Fruit fly (Drosophila melanogaster) whole organism, embryonic: Measurements from ENCODE around the gene CG43273.

Source experiments
- CG15073 ChIP-seq: fragments of 200-800 bp; sonication (Bioruptor generic); optimal IDR thresholded peaks from 2 replicates; lab custom pipeline; 2016; ENCODE audit warnings: missing biosample characterization, missing genetic modification characterization
- CG1529 ChIP-seq: fragments of 200-800 bp; sonication (Bioruptor generic); optimal IDR thresholded peaks from 3 replicates; lab custom pipeline; 2018; ENCODE audit warnings: missing biosample characterization, missing genetic modification characterization
- CG15514 ChIP-seq: fragments of 200-800 bp; sonication (Bioruptor generic); optimal IDR thresholded peaks from 3 replicates; lab custom pipeline; 2017; ENCODE audit warnings: missing biosample characterization, missing genetic modification characterization, mild to moderate bottlenecking, moderate library complexity, missing genetic modification reagents
- CG17912 ChIP-seq: fragments of 200-800 bp; sonication (Bioruptor generic); optimal IDR thresholded peaks from 2 replicates; lab custom pipeline; 2018; ENCODE audit warnings: missing biosample characterization, mild to moderate bottlenecking, missing genetic modification characterization
- CG18476 ChIP-seq: fragments of 200-800 bp; sonication (Bioruptor generic); optimal IDR thresholded peaks from 2 replicates; lab custom pipeline; 2016; ENCODE audit warnings: missing biosample characterization, mild to moderate bottlenecking, missing genetic modification characterization
- CG3281 ChIP-seq: fragments of 200-800 bp; sonication (Bioruptor generic); optimal IDR thresholded peaks from 3 replicates; lab custom pipeline; 2017; ENCODE audit warnings: missing biosample characterization, mild to moderate bottlenecking, missing genetic modification characterization
- CG3838 ChIP-seq: fragments of 200-800 bp; sonication (Bioruptor generic); optimal IDR thresholded peaks from 3 replicates; lab custom pipeline; 2016; ENCODE audit warnings: missing biosample characterization, missing genetic modification characterization
- CG3995 ChIP-seq: fragments of 200-800 bp; sonication (Bioruptor generic); optimal IDR thresholded peaks from 3 replicates; lab custom pipeline; 2016; ENCODE audit warnings: missing biosample characterization, missing genetic modification characterization
- CG4282 ChIP-seq: fragments of 200-800 bp; sonication (Bioruptor generic); optimal IDR thresholded peaks from 2 replicates; lab custom pipeline; 2016; ENCODE audit warnings: missing biosample characterization, missing genetic modification characterization
- CG6654 ChIP-seq: fragments of 200-800 bp; sonication (Bioruptor generic); optimal IDR thresholded peaks from 2 replicates; lab custom pipeline; 2017; ENCODE audit warnings: missing biosample characterization, mild to moderate bottlenecking, missing genetic modification characterization
- CG8944 ChIP-seq: fragments of 200-800 bp; sonication (Bioruptor generic); optimal IDR thresholded peaks from 3 replicates; lab custom pipeline; 2016; ENCODE audit warnings: missing biosample characterization, missing genetic modification characterization
- CHES-1-like ChIP-seq: fragments of 200-800 bp; sonication (Bioruptor generic); optimal IDR thresholded peaks from 2 replicates; lab custom pipeline; 2016; ENCODE audit warnings: missing biosample characterization, missing genetic modification characterization
- CoRest ChIP-seq: fragments of 200-800 bp; sonication (Bioruptor generic); optimal IDR thresholded peaks from 3 replicates; lab custom pipeline; 2018; ENCODE audit warnings: missing biosample characterization, mild to moderate bottlenecking, missing genetic modification characterization, moderate library complexity
- D19A ChIP-seq: fragments of 200-800 bp; optimal IDR thresholded peaks from 3 replicates; lab custom pipeline; 2019; ENCODE audit warnings: missing biosample characterization, mild to moderate bottlenecking, missing genetic modification characterization, moderate library complexity
- Dp ChIP-seq: fragments of 200-800 bp; sonication (Bioruptor generic); optimal IDR thresholded peaks from 2 replicates; lab custom pipeline; 2018; ENCODE audit warnings: missing biosample characterization, mild to moderate bottlenecking, missing genetic modification characterization, moderate library complexity
- Dref ChIP-seq: fragments of 200-800 bp; sonication (Bioruptor generic); IDR thresholded peaks from 2 replicates; pipeline ENCODE4 v1.3.6; 2022; ENCODE audit warnings: missing biosample characterization, missing genetic modification characterization
- E2f2 ChIP-seq: fragments of 200-800 bp; sonication (Bioruptor generic); IDR thresholded peaks from 2 replicates; pipeline ENCODE4 v1.3.6; 2022; ENCODE audit warnings: missing biosample characterization, missing genetic modification characterization
- Elba2 ChIP-seq: fragments of 200-800 bp; sonication (Bioruptor generic); optimal IDR thresholded peaks from 3 replicates; lab custom pipeline; 2016; ENCODE audit warnings: missing biosample characterization, missing genetic modification characterization
- Hey ChIP-seq: fragments of 200-800 bp; sonication (Bioruptor generic); optimal IDR thresholded peaks from 3 replicates; lab custom pipeline; 2018; ENCODE audit warnings: missing biosample characterization, mild to moderate bottlenecking, missing genetic modification characterization
- Jarid2 ChIP-seq: fragments of 200-800 bp; sonication (Bioruptor generic); optimal IDR thresholded peaks from 3 replicates; lab custom pipeline; 2017; ENCODE audit warnings: mild to moderate bottlenecking, missing biosample characterization, missing genetic modification reagents, missing genetic modification characterization
- Med ChIP-seq: fragments of 200-800 bp; sonication (Bioruptor generic); peaks from one replicate; lab custom pipeline; 2016; ENCODE audit warnings: missing biosample characterization, missing genetic modification characterization, mild to moderate bottlenecking, inconsistent platforms, moderate library complexity
- NFAT ChIP-seq: fragments of 200-800 bp; sonication (Bioruptor generic); IDR thresholded peaks from 2 replicates; pipeline ENCODE4 v1.3.6; 2022; ENCODE audit warnings: missing biosample characterization, missing genetic modification characterization
- Sry-β ChIP-seq: fragments of 200-800 bp; sonication (Bioruptor generic); optimal IDR thresholded peaks from 2 replicates; lab custom pipeline; 2018; ENCODE audit warnings: missing biosample characterization, mild to moderate bottlenecking, missing genetic modification characterization, moderate library complexity
- Taf1 ChIP-seq: fragments of 200-800 bp; sonication (Bioruptor generic); IDR thresholded peaks from 2 replicates; pipeline ENCODE4 v1.3.6; 2022; ENCODE audit warnings: missing biosample characterization, missing genetic modification characterization
- Usf ChIP-seq: fragments of 200-800 bp; sonication (Bioruptor generic); optimal IDR thresholded peaks from 2 replicates; lab custom pipeline; 2017; ENCODE audit warnings: missing genotype, missing biosample characterization, missing genetic modification characterization
- bcd ChIP-seq: fragments of 200-800 bp; sonication (Bioruptor generic); optimal IDR thresholded peaks from 2 replicates; lab custom pipeline; 2017; ENCODE audit warnings: missing biosample characterization, mild to moderate bottlenecking, missing genetic modification characterization
- bsh ChIP-seq, 2 experiments: fragments of 200-800 bp; sonication (Bioruptor generic); optimal IDR thresholded peaks; 2 replicates each; lab custom pipeline; 2017 to 2018; ENCODE audit warnings: mild to moderate bottlenecking in 2 of 2, missing biosample characterization in 2 of 2, missing genetic modification characterization in 2 of 2, moderate library complexity in 1 of 2
- cwo ChIP-seq: fragments of 200-800 bp; sonication (Bioruptor generic); optimal IDR thresholded peaks from 3 replicates; lab custom pipeline; 2017; ENCODE audit warnings: missing biosample characterization, missing genetic modification characterization, mild to moderate bottlenecking, moderate library complexity, missing genetic modification reagents
- dati ChIP-seq: fragments of 200-800 bp; sonication (Bioruptor generic); IDR thresholded peaks from 2 replicates; pipeline ENCODE4 v1.3.6; 2022; ENCODE audit warnings: missing biosample characterization, missing genetic modification characterization
- emc ChIP-seq: fragments of 200-800 bp; sonication (Bioruptor generic); optimal IDR thresholded peaks from 2 replicates; lab custom pipeline; 2016; ENCODE audit warnings: missing biosample characterization, missing genetic modification characterization
- ewg ChIP-seq: fragments of 200-800 bp; sonication (Bioruptor generic); optimal IDR thresholded peaks from 3 replicates; lab custom pipeline; 2017; ENCODE audit warnings: mild to moderate bottlenecking, missing biosample characterization, missing genetic modification reagents, missing genetic modification characterization
- fd64A ChIP-seq: fragments of 200-800 bp; sonication (Bioruptor generic); optimal IDR thresholded peaks from 3 replicates; lab custom pipeline; 2018; ENCODE audit warnings: missing biosample characterization, mild to moderate bottlenecking, missing genetic modification characterization
- gfzf ChIP-seq: fragments of 200-800 bp; sonication (Bioruptor generic); optimal IDR thresholded peaks from 2 replicates; lab custom pipeline; 2016; ENCODE audit warnings: missing biosample characterization, mild to moderate bottlenecking, missing genetic modification characterization, moderate library complexity
- her ChIP-seq: fragments of 200-800 bp; sonication (Bioruptor generic); optimal IDR thresholded peaks from 2 replicates; lab custom pipeline; 2016; ENCODE audit warnings: missing biosample characterization, missing genetic modification characterization
- jing ChIP-seq: fragments of 200-800 bp; sonication (Bioruptor generic); optimal IDR thresholded peaks from 2 replicates; lab custom pipeline; 2018; ENCODE audit warnings: missing biosample characterization, mild to moderate bottlenecking, missing genetic modification characterization
- lab ChIP-seq: fragments of 200-800 bp; sonication (Bioruptor generic); optimal IDR thresholded peaks from 3 replicates; lab custom pipeline; 2017; ENCODE audit warnings: missing biosample characterization, missing genetic modification characterization, mild to moderate bottlenecking, moderate library complexity, missing genetic modification reagents
- nerfin-1 ChIP-seq: fragments of 200-800 bp; sonication (Bioruptor generic); optimal IDR thresholded peaks from 3 replicates; lab custom pipeline; 2019; ENCODE audit warnings: missing biosample characterization, mild to moderate bottlenecking, missing genetic modification characterization, moderate library complexity
- onecut ChIP-seq: fragments of 200-800 bp; sonication (Bioruptor generic); IDR thresholded peaks from 2 replicates; pipeline ENCODE4 v1.3.6; 2022; ENCODE audit warnings: missing biosample characterization, missing genetic modification characterization
- pita ChIP-seq: fragments of 200-800 bp; sonication (Bioruptor generic); optimal IDR thresholded peaks from 2 replicates; lab custom pipeline; 2017; ENCODE audit warnings: missing biosample characterization, mild to moderate bottlenecking, missing genetic modification characterization
- pzg ChIP-seq: fragments of 200-800 bp; sonication (Bioruptor generic); optimal IDR thresholded peaks from 3 replicates; lab custom pipeline; 2018; ENCODE audit warnings: missing biosample characterization, mild to moderate bottlenecking, missing genetic modification characterization, moderate library complexity
- row ChIP-seq: fragments of 200-800 bp; sonication (Bioruptor generic); IDR thresholded peaks from 3 replicates; pipeline ENCODE4 v1.3.6; 2022; ENCODE audit warnings: missing biosample characterization, missing genetic modification characterization
- scrt ChIP-seq: fragments of 200-800 bp; sonication (Bioruptor generic); optimal IDR thresholded peaks from 2 replicates; lab custom pipeline; 2018; ENCODE audit warnings: missing biosample characterization, mild to moderate bottlenecking, missing genetic modification characterization, moderate library complexity
- sens ChIP-seq: fragments of 200-800 bp; sonication (Bioruptor generic); peaks from one replicate; lab custom pipeline; 2016; ENCODE audit warnings: missing biosample characterization, missing genetic modification characterization
- slou ChIP-seq: fragments of 200-800 bp; sonication (Bioruptor generic); optimal IDR thresholded peaks from 3 replicates; lab custom pipeline; 2016; ENCODE audit warnings: missing biosample characterization, missing genetic modification characterization
- twi ChIP-seq: fragments of 200-800 bp; optimal IDR thresholded peaks from 2 replicates; lab custom pipeline; 2019; ENCODE audit warnings: missing biosample characterization, mild to moderate bottlenecking, missing genetic modification characterization, moderate library complexity
- vnd ChIP-seq: fragments of 200-800 bp; sonication (Bioruptor generic); IDR thresholded peaks from 3 replicates; pipeline ENCODE4 v1.3.6; 2022; ENCODE audit warnings: missing biosample characterization, missing genetic modification characterization; ENCODE audit not compliant: partially characterized antibody

Gene CG43273

DNA sequence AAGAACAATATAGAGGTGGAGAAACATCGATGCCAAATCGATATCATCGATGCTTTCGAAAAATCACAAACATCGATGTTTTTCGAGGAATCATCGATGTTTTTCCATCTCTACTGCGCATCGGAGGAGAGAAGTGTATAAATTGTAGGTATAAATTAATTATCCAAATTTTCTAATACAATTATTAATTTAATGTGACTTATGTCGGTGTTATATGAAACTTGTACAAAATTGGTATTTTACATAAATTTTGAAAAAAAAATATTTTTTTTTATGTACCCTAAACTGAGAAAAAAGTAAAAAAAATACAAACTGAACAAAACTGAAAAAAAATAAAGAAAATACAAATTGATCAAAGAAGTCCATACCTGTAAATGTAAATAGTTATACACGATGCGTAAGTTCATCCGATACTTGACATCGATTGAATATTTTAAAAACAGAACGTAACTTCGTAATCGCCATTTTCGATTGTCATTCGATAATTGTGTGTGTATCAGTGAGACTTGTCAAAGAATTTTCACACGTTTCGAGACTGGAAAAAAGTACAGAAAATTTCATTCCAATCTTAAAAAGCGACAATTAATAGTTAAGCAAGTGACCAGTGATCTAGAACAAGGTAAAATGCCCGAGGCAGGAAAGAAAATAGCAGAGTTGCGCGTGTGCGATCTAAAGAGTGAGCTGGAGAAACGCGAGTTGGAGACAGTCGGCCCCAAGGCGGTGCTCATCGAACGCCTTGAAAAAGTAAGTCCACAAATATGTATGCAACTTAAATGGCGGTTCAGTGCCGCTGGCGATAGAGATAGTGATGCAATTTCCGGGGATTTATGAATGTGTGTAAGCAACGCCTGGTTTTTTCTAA is 12.9 kb upstream of the CG43273 start, which contains the start of the genes CG5808 and Saf-B (continued):
- TF ChIP-seq Jarid2 (no peak), CoRest (peak; percentile 65), CG1529 (GFP tag; lab: Kevin White, UChicago) (no peak), CG3995 (GFP tag; lab: Kevin White, UChicago) (peak; percentile 54), bcd (GFP tag; lab: Kevin White, UChicago) (peak; percentile 23), slou (GFP tag; lab: Kevin White, UChicago) (no peak), pita (no peak), CG3281 (GFP tag; lab: Kevin White, UChicago) (no peak)
- TF ChIP-seq, all 482 proteins: peak for 141

DNA sequence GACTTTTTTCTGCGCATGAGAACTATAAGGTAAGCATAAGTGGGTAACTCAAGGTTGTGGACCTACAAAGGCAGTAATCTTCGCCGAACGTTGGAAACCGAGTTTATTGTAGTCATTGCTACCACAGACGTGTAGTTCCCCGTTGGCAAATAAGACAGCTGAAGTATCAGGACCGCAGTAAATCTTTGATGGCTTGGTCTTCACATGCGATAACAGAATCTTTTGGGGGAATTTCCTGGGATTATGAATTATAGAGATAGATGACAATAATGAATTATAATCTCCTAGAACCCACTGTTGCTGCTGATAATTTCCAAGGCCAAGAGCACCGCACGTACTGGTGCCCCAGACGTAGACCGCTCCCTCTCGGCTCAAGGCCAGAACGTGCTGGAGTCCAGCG is 7.0 kb upstream of the CG43273 start:
- TF ChIP-seq CG6654 (GFP tag; lab: Kevin White, UChicago) (no peak), CG15073 (GFP tag; lab: Kevin White, UChicago) (no peak), jing (no peak), NFAT (GFP tag; lab: Robert Waterston, UW) (no peak), CG8944 (no peak), CG4282 (GFP tag; lab: Kevin White, UChicago) (no peak), scrt (GFP tag; lab: Kevin White, UChicago) (no peak), fd64A (GFP tag; lab: Kevin White, UChicago) (no peak), row (GFP tag; lab: Robert Waterston, UW) (no peak)

- TF ChIP-seq CG17912 (GFP tag; lab: Kevin White, UChicago) (no peak), bsh (GFP tag; optimal IDR thresholded peaks at IDR 0.05; lab: Kevin White, UChicago) (no peak), twi (tag; lab: Kevin White, UChicago) (no peak), dati (GFP tag; lab: Robert Waterston, UW) (no peak), CHES-1-like (GFP tag; lab: Kevin White, UChicago) (no peak), vnd (GFP tag; lab: Robert Waterston, UW) (no peak), Sry-β (GFP tag; lab: Kevin White, UChicago) (no peak), Elba2 (no peak), Taf1 (no peak), Hey (no peak), gfzf (GFP tag; lab: Kevin White, UChicago) (no peak)
Measured at dm6 chr3R:24825548-24825947, 4.6 kb upstream of the CG43273 start, which contains the start of gene niki. Gene niki, minus strand, starts transcription at chr3R:24825648.

dm6 chr3R:24828234-24828633 is 1.9 kb upstream of the CG43273 start, which contains the start of gene RabX4:
Gene RabX4, minus strand, starts transcription at chr3R:24828409.
- peak; percentile 59 for TF ChIP-seq E2f2 (GFP tag; lab: Robert Waterston, UW)
- TF ChIP-seq pzg (GFP tag; lab: Kevin White, UChicago): peak; percentile 22
- peak; percentile 48 for TF ChIP-seq Dref (GFP tag; lab: Robert Waterston, UW)
- no peak for TF ChIP-seq cwo (GFP tag; lab: Kevin White, UChicago)
- peak; percentile 70 for TF ChIP-seq sens (GFP tag; lab: Kevin White, UChicago)
- no peak for TF ChIP-seq D19A (tag; lab: Kevin White, UChicago)
- TF ChIP-seq onecut (GFP tag; lab: Robert Waterston, UW): peak; percentile 100
- TF ChIP-seq CG15514: peak; percentile 13
- peak; percentile 53 for TF ChIP-seq Med
- TF ChIP-seq nerfin-1 (tag; lab: Kevin White, UChicago): peak; percentile 30
- no peak for TF ChIP-seq her (GFP tag; lab: Kevin White, UChicago)
- peak; percentile 99 for TF ChIP-seq ewg (GFP tag; lab: Kevin White, UChicago)
- no peak for TF ChIP-seq emc (GFP tag; lab: Kevin White, UChicago)
- no peak for TF ChIP-seq lab
- TF ChIP-seq CG18476: no peak
- TF ChIP-seq CG3838 (GFP tag; lab: Kevin White, UChicago): no peak
- TF ChIP-seq Dp: peak; percentile 48
- TF ChIP-seq Usf (GFP tag; lab: Kevin White, UChicago): no peak
